Fruit fly (Drosophila melanogaster) whole organism, embryonic: Measurements from ENCODE around the gene CG31327.

Source experiments
- Atf-2 ChIP-seq: fragments of 200-800 bp; sonication (Bioruptor generic); optimal IDR thresholded peaks from 2 replicates; lab custom pipeline; 2016; ENCODE audit warnings: missing biosample characterization, missing genetic modification characterization
- CG10462 ChIP-seq: fragments of 200-800 bp; sonication (Bioruptor generic); optimal IDR thresholded peaks from 2 replicates; lab custom pipeline; 2016; ENCODE audit warnings: missing biosample characterization, missing genetic modification characterization
- CG13775 ChIP-seq: fragments of 200-800 bp; sonication (Bioruptor generic); optimal IDR thresholded peaks from 3 replicates; lab custom pipeline; 2017; ENCODE audit warnings: missing biosample characterization, mild to moderate bottlenecking, missing genetic modification characterization
- CG4854 ChIP-seq: fragments of 200-800 bp; sonication (Bioruptor generic); optimal IDR thresholded peaks from 2 replicates; lab custom pipeline; 2016; ENCODE audit warnings: missing biosample characterization, missing genetic modification characterization, inconsistent platforms
- CG8089 ChIP-seq: fragments of 200-800 bp; sonication (Bioruptor generic); optimal IDR thresholded peaks from 3 replicates; lab custom pipeline; 2016; ENCODE audit warnings: missing biosample characterization, missing genetic modification characterization
- Dfd ChIP-seq, 2 experiments: fragments of >200 bp; optimal IDR thresholded peaks; 2 replicates each; lab custom pipeline; 2017; ENCODE audit warnings: missing biosample characterization in 2 of 2, missing genetic modification characterization in 2 of 2
- ab ChIP-seq: fragments of 200-800 bp; sonication (Bioruptor generic); optimal IDR thresholded peaks from 2 replicates; lab custom pipeline; 2016; ENCODE audit warnings: missing biosample characterization, missing genetic modification characterization

dm6 chr3R:14162176-14162759 lies 2.2 kb upstream of the CG31327 start, which contains the start of gene CG3199:
- TF ChIP-seq CG13775 (GFP tag; lab: Kevin White, UChicago) (no peak), ab (no peak), CG8089 (GFP tag; lab: Kevin White, UChicago) (no peak), CG4854 (GFP tag; lab: Kevin White, UChicago) (no peak), Dfd (GFP tag; optimal IDR thresholded peaks at IDR 0.05; lab: Kevin White, UChicago) (no peak), Atf-2 (no peak), CG10462 (no peak)
